Worm (Caenorhabditis elegans) whole organism, L1 larva: ENCODE measurements around the gene F41G3.19.

ENCODE experiments used
- C04F5.9 ChIP-seq: sonication (generic microtip); optimal IDR thresholded peaks from 2 replicates; lab custom pipeline; 2016; ENCODE audit warnings: missing genetic modification characterization, missing compliant biosample characterization
- C16A3.4 ChIP-seq: fragments of 150-350 bp; optimal IDR thresholded peaks from 2 replicates; lab custom pipeline; 2014; ENCODE audit warnings: missing biosample characterization, missing genetic modification characterization
- blmp-1 ChIP-seq: fragments of 150-350 bp; optimal IDR thresholded peaks from 2 replicates; lab custom pipeline; 2014; ENCODE audit warnings: missing biosample characterization, missing genetic modification characterization
- ceh-82 ChIP-seq, 3 experiments: fragments of 150-350 bp in 1 of 3; sonication (generic microtip) in 2 of 3; optimal IDR thresholded peaks; 2 replicates each; lab custom pipeline; 2014 to 2017; ENCODE audit warnings: missing biosample characterization in 3 of 3, missing genetic modification characterization in 3 of 3
- ces-1 ChIP-seq: fragments of 150-350 bp; optimal IDR thresholded peaks from 2 replicates; lab custom pipeline; 2014; ENCODE audit warnings: missing biosample characterization, missing genetic modification reagents, missing genetic modification characterization
- dpl-1 ChIP-seq, 3 experiments: fragments of 150-350 bp in 2 of 3; sonication (generic microtip) in 1 of 3; optimal IDR thresholded peaks; 2 replicates each; lab custom pipeline; 2014 to 2017; ENCODE audit warnings: missing biosample characterization in 3 of 3, missing genetic modification characterization in 3 of 3, missing genetic modification reagents in 3 of 3
- dsc-1 ChIP-seq: sonication (generic microtip); optimal IDR thresholded peaks from 2 replicates; lab custom pipeline; 2016; ENCODE audit warnings: mild to moderate bottlenecking, missing genetic modification characterization, missing compliant biosample characterization
- efl-1 ChIP-seq, 4 experiments: fragments of 150-350 bp; optimal IDR thresholded peaks in 3 of 4; peaks in 1 of 4; 1 replicate in 1 of 4; 2 replicates in 3 of 4; lab custom pipeline; 2014; ENCODE audit warnings: missing biosample characterization in 2 of 4, missing genetic modification characterization in 2 of 4, missing genetic modification reagents in 2 of 4
- egl-13 ChIP-seq: sonication (generic microtip); optimal IDR thresholded peaks from 2 replicates; lab custom pipeline; 2016; ENCODE audit warnings: missing genotype, missing genetic modification reagents, missing genetic modification characterization, missing compliant biosample characterization
- egl-27 ChIP-seq, 2 experiments: fragments of 150-350 bp in 1 of 2; sonication (generic microtip); optimal IDR thresholded peaks; 3 replicates each; lab custom pipeline; 2017 to 2018; ENCODE audit warnings: missing biosample characterization in 2 of 2, missing genetic modification characterization in 2 of 2, missing genetic modification reagents in 2 of 2
- fkh-10 ChIP-seq: sonication (generic microtip); optimal IDR thresholded peaks from 2 replicates; lab custom pipeline; 2017; ENCODE audit warnings: missing biosample characterization, missing genetic modification reagents, missing genetic modification characterization
- hlh-4 ChIP-seq: sonication (generic microtip); optimal IDR thresholded peaks from 2 replicates; lab custom pipeline; 2016; ENCODE audit warnings: mild to moderate bottlenecking, missing genetic modification characterization, missing compliant biosample characterization
- hpl-2 ChIP-seq: fragments of 150-350 bp; optimal IDR thresholded peaks from 2 replicates; lab custom pipeline; 2014; ENCODE audit warnings: missing biosample characterization, missing genetic modification reagents, missing genetic modification characterization
- irx-1 ChIP-seq: sonication (generic microtip); optimal IDR thresholded peaks from 2 replicates; lab custom pipeline; 2016; ENCODE audit warnings: missing genetic modification characterization, missing compliant biosample characterization
- isw-1 ChIP-seq: fragments of 200-800 bp; sonication (Bioruptor generic); IDR thresholded peaks from 2 replicates; pipeline ENCODE4 v1.3.6; 2022; ENCODE audit warnings: missing genetic modification characterization, missing compliant biosample characterization
- lin-14 ChIP-seq: fragments of 200-800 bp; sonication (Bioruptor generic); optimal IDR thresholded peaks from 2 replicates; lab custom pipeline; 2018; ENCODE audit warnings: mild to moderate bottlenecking, missing genetic modification characterization, moderate library complexity, missing compliant biosample characterization
- lin-35 ChIP-seq, 2 experiments: fragments of 150-350 bp; optimal IDR thresholded peaks; 2 replicates each; lab custom pipeline; 2014; ENCODE audit warnings: missing biosample characterization in 2 of 2, missing genetic modification characterization in 2 of 2, missing genetic modification reagents in 2 of 2
- lsy-2 ChIP-seq, 2 experiments: fragments of 150-350 bp; optimal IDR thresholded peaks; 2 replicates each; lab custom pipeline; 2014; ENCODE audit warnings: missing biosample characterization in 2 of 2, missing genetic modification characterization in 2 of 2
- mep-1 ChIP-seq: fragments of 150-350 bp; optimal IDR thresholded peaks from 2 replicates; lab custom pipeline; 2014; ENCODE audit warnings: missing biosample characterization, missing genetic modification characterization
- nhr-19 ChIP-seq: fragments of 200-800 bp; sonication (Bioruptor generic); conservative IDR thresholded peaks from 2 replicates; pipeline ENCODE4 v1.3.6; 2022; ENCODE audit warnings: missing genetic modification characterization, missing compliant biosample characterization
- nhr-20 ChIP-seq: sonication (generic microtip); optimal IDR thresholded peaks from 2 replicates; lab custom pipeline; 2016; ENCODE audit warnings: mild to moderate bottlenecking, missing genetic modification characterization, missing compliant biosample characterization
- nhr-237 ChIP-seq: fragments of 150-350 bp; optimal IDR thresholded peaks from 2 replicates; lab custom pipeline; 2014; ENCODE audit warnings: missing biosample characterization, missing genetic modification characterization
- nhr-47 ChIP-seq: sonication (generic microtip); optimal IDR thresholded peaks from 2 replicates; lab custom pipeline; 2016; ENCODE audit warnings: mild to moderate bottlenecking, missing genetic modification characterization, moderate library complexity, missing compliant biosample characterization
- nhr-71 ChIP-seq: sonication (generic microtip); optimal IDR thresholded peaks from 2 replicates; lab custom pipeline; 2016; ENCODE audit warnings: mild to moderate bottlenecking, missing genetic modification characterization, moderate library complexity, missing compliant biosample characterization
- nhr-76 ChIP-seq: sonication (generic microtip); optimal IDR thresholded peaks from 2 replicates; lab custom pipeline; 2017; ENCODE audit warnings: missing biosample characterization, missing genetic modification characterization
- nhr-90 ChIP-seq: sonication (generic microtip); optimal IDR thresholded peaks from 2 replicates; lab custom pipeline; 2016; ENCODE audit warnings: mild to moderate bottlenecking, missing genetic modification characterization, missing compliant biosample characterization; ENCODE audit not compliant: poor library complexity
- pag-3 ChIP-seq: sonication (generic microtip); optimal IDR thresholded peaks from 2 replicates; lab custom pipeline; 2017; ENCODE audit warnings: missing genetic modification characterization, mild to moderate bottlenecking, missing compliant biosample characterization, antibody characterized with exemption, borderline replicate concordance; ENCODE audit not compliant: insufficient read depth
- pqm-1 ChIP-seq: sonication (generic microtip); optimal IDR thresholded peaks from 3 replicates; lab custom pipeline; 2017; ENCODE audit warnings: missing biosample characterization, missing genetic modification characterization
- rnt-1 ChIP-seq: sonication (generic microtip); optimal IDR thresholded peaks from 2 replicates; lab custom pipeline; 2016; ENCODE audit warnings: mild to moderate bottlenecking, missing genetic modification characterization, moderate library complexity, missing compliant biosample characterization
- snu-23 ChIP-seq: sonication (generic microtip); optimal IDR thresholded peaks from 2 replicates; lab custom pipeline; 2016; ENCODE audit warnings: missing genetic modification characterization, missing compliant biosample characterization
- swsn-7 ChIP-seq: sonication (generic microtip); optimal IDR thresholded peaks from 2 replicates; lab custom pipeline; 2016; ENCODE audit warnings: missing genetic modification characterization, missing compliant biosample characterization
- tbx-2 ChIP-seq: sonication (generic microtip); optimal IDR thresholded peaks from 2 replicates; lab custom pipeline; 2016; ENCODE audit warnings: missing genetic modification characterization, missing compliant biosample characterization
- tlp-1 ChIP-seq: fragments of 150-350 bp; optimal IDR thresholded peaks from 2 replicates; lab custom pipeline; 2014; ENCODE audit warnings: missing biosample characterization, missing genetic modification characterization
- unc-130 ChIP-seq: fragments of 150-350 bp; optimal IDR thresholded peaks from 2 replicates; lab custom pipeline; 2017; ENCODE audit warnings: missing biosample characterization, missing genetic modification characterization, inconsistent platforms
- unc-86 ChIP-seq: sonication (generic microtip); optimal IDR thresholded peaks from 2 replicates; lab custom pipeline; 2016; ENCODE audit warnings: missing genetic modification characterization, missing compliant biosample characterization
- unc-98 ChIP-seq: fragments of 200-800 bp; sonication (Bioruptor generic); IDR thresholded peaks from 2 replicates; pipeline ENCODE4 v1.3.6; 2022; ENCODE audit warnings: missing genetic modification characterization, missing compliant biosample characterization
- vab-15 ChIP-seq: sonication (generic microtip); optimal IDR thresholded peaks from 2 replicates; lab custom pipeline; 2017; ENCODE audit warnings: missing genotype, mild to moderate bottlenecking, missing genetic modification characterization, missing compliant biosample characterization
- xbp-1 ChIP-seq: sonication (generic microtip); optimal IDR thresholded peaks from 2 replicates; lab custom pipeline; 2016; ENCODE audit warnings: missing genetic modification characterization, missing compliant biosample characterization

Gene F41G3.19

ce11 chrII:6709680-6710079, 42.2 kb downstream of the F41G3.19 start:
- peak; percentile 67 for TF ChIP-seq fkh-10 (GFP tag; lab: Kevin White, UChicago)
- no peak for TF ChIP-seq egl-13 (tag; lab: Kevin White, UChicago)
- peak; percentile 29 for TF ChIP-seq blmp-1 (tag; lab: Kevin White, UChicago)
- TF ChIP-seq pqm-1 (tag; lab: Kevin White, UChicago) = no peak
- no peak for TF ChIP-seq nhr-76 (tag; lab: Kevin White, UChicago)
- peak; percentile 49 for TF ChIP-seq lin-14 (GFP tag; lab: Kevin White, UChicago)

ce11 chrII:6708980-6709379, 42.9 kb downstream of the F41G3.19 start:
- TF ChIP-seq ceh-82 (tag; optimal IDR thresholded peaks at IDR 0.05; lab: Kevin White, UChicago) (peak in 2 of 3 experiments; percentile 33 to 57), mep-1 (peak; percentile 40), vab-15 (tag; lab: Kevin White, UChicago) (no peak), hpl-2 (GFP tag; lab: Kevin White, UChicago) (no peak), efl-1 (optimal IDR thresholded peaks at IDR 0.05; lab: Kevin White, UChicago) (peak; percentile 14 to 28), efl-1 (GFP tag; optimal IDR thresholded peaks at IDR 0.05 in 1 of 2; lab: Kevin White, UChicago) (peak in 1 of 2 experiments; percentile 18), egl-27 (tag; optimal IDR thresholded peaks at IDR 0.05; lab: Kevin White, UChicago) (no peak), rnt-1 (tag; lab: Kevin White, UChicago) (peak; percentile 49), isw-1 (GFP tag; lab: Robert Waterston, UW) (0 out of 2 replicates have a peak, but pooled peaks have one; percentile 19), lin-14 (GFP tag; lab: Kevin White, UChicago) (peak; percentile 90), hlh-4 (tag; lab: Kevin White, UChicago) (no peak), C04F5.9 (no peak), fkh-10 (GFP tag; lab: Kevin White, UChicago) (peak; percentile 8), lin-35 (GFP tag; optimal IDR thresholded peaks at IDR 0.05; lab: Kevin White, UChicago) (peak in 1 of 2 experiments; percentile 18), tlp-1 (tag; lab: Kevin White, UChicago) (no peak), nhr-71 (tag; lab: Kevin White, UChicago) (peak; percentile 62), unc-98 (GFP tag; lab: Robert Waterston, UW) (no peak), nhr-90 (tag; lab: Kevin White, UChicago) (no peak), dpl-1 (GFP tag; optimal IDR thresholded peaks at IDR 0.05; lab: Kevin White, UChicago) (peak in 1 of 3 experiments; percentile 13), dsc-1 (tag; lab: Kevin White, UChicago) (peak; percentile 14), nhr-47 (tag; lab: Kevin White, UChicago) (peak; percentile 29), nhr-19 (GFP tag; lab: Robert Waterston, UW) (peak; percentile 32; the same call in 1 of the 2 replicates), swsn-7 (peak; percentile 40), xbp-1 (peak; percentile 14), pag-3 (no peak), nhr-20 (tag; lab: Kevin White, UChicago) (peak; percentile 8), lsy-2 (tag; optimal IDR thresholded peaks at IDR 0.05; lab: Kevin White, UChicago) (peak; percentile 9 to 66), unc-130 (tag; lab: Kevin White, UChicago) (no peak), ces-1 (GFP tag; lab: Kevin White, UChicago) (no peak), irx-1 (tag; lab: Kevin White, UChicago) (no peak), unc-86 (tag; lab: Kevin White, UChicago) (no peak), nhr-237 (tag; lab: Kevin White, UChicago) (no peak), snu-23 (GFP tag; lab: Kevin White, UChicago) (peak; percentile 58), C16A3.4 (tag; lab: Kevin White, UChicago) (peak; percentile 23), tbx-2 (peak; percentile 13)
